Worm (Caenorhabditis elegans) whole organism, late embryonic: ENCODE results near the gene smf-2.
A peak's percentile ranks its signal among the peaks of the same experiment; 100 is the strongest.

Experiments
- C08G9.2 ChIP-seq: sonication (generic microtip); optimal IDR thresholded peaks from 2 replicates; lab custom pipeline; 2016; ENCODE audit warnings: mild to moderate bottlenecking, missing genetic modification characterization, moderate library complexity, missing compliant biosample characterization
- F13H6.1 ChIP-seq: sonication (generic microtip); optimal IDR thresholded peaks from 2 replicates; lab custom pipeline; 2016; ENCODE audit warnings: missing genetic modification characterization, missing compliant biosample characterization
- T23F11.4 ChIP-seq: fragments of 200-800 bp; sonication (Bioruptor generic); optimal IDR thresholded peaks from 2 replicates; lab custom pipeline; 2018; ENCODE audit warnings: mild to moderate bottlenecking, missing genetic modification characterization, missing compliant biosample characterization
- Y22D7AL.16 ChIP-seq: sonication (generic microtip); optimal IDR thresholded peaks from 2 replicates; lab custom pipeline; 2016; ENCODE audit warnings: missing genetic modification characterization, missing compliant biosample characterization
- ceh-18 ChIP-seq: sonication (generic microtip); optimal IDR thresholded peaks from 2 replicates; lab custom pipeline; 2016; ENCODE audit warnings: missing genetic modification characterization, missing compliant biosample characterization
- ceh-19 ChIP-seq: fragments of 200-800 bp; sonication (Bioruptor generic); optimal IDR thresholded peaks from 2 replicates; lab custom pipeline; 2018; ENCODE audit warnings: mild to moderate bottlenecking, missing genetic modification characterization, missing compliant biosample characterization
- ceh-30 ChIP-seq: fragments of 150-350 bp; optimal IDR thresholded peaks from 2 replicates; lab custom pipeline; 2014; ENCODE audit warnings: missing biosample characterization, missing genetic modification characterization
- ceh-31 ChIP-seq: sonication (generic microtip); optimal IDR thresholded peaks from 2 replicates; lab custom pipeline; 2016; ENCODE audit warnings: missing genetic modification characterization, missing compliant biosample characterization
- dve-1 ChIP-seq: sonication (generic microtip); optimal IDR thresholded peaks from 2 replicates; lab custom pipeline; 2017; ENCODE audit warnings: antibody characterized with exemption, mild to moderate bottlenecking, missing genetic modification characterization, missing compliant biosample characterization
- elt-4 ChIP-seq: sonication (generic microtip); optimal IDR thresholded peaks from 2 replicates; lab custom pipeline; 2016; ENCODE audit warnings: missing genetic modification characterization, missing compliant biosample characterization
- fkh-6 ChIP-seq: sonication (generic microtip); optimal IDR thresholded peaks from 2 replicates; lab custom pipeline; 2016; ENCODE audit warnings: missing genetic modification characterization, missing compliant biosample characterization
- hlh-15 ChIP-seq: sonication (generic microtip); optimal IDR thresholded peaks from 2 replicates; lab custom pipeline; 2016; ENCODE audit warnings: missing genetic modification characterization, missing compliant biosample characterization
- hlh-30 ChIP-seq: sonication (generic microtip); optimal IDR thresholded peaks from 2 replicates; lab custom pipeline; 2017; ENCODE audit warnings: antibody characterized with exemption, missing genetic modification characterization, missing compliant biosample characterization; ENCODE audit not compliant: insufficient read depth
- hlh-6 ChIP-seq: sonication (generic microtip); optimal IDR thresholded peaks from 2 replicates; lab custom pipeline; 2016; ENCODE audit warnings: missing genotype, missing genetic modification characterization, missing compliant biosample characterization
- lim-6 ChIP-seq: sonication (generic microtip); optimal IDR thresholded peaks from 2 replicates; lab custom pipeline; 2016; ENCODE audit warnings: missing genetic modification characterization, missing compliant biosample characterization
- mec-3 ChIP-seq: sonication (generic microtip); optimal IDR thresholded peaks from 2 replicates; lab custom pipeline; 2016; ENCODE audit warnings: borderline replicate concordance, missing genetic modification characterization, missing compliant biosample characterization
- nhr-11 ChIP-seq: fragments of 150-350 bp; optimal IDR thresholded peaks from 2 replicates; lab custom pipeline; 2014; ENCODE audit warnings: missing biosample characterization, missing genetic modification characterization
- nhr-232 ChIP-seq: sonication (generic microtip); optimal IDR thresholded peaks from 2 replicates; lab custom pipeline; 2016; ENCODE audit warnings: missing genetic modification characterization, missing compliant biosample characterization
- odd-2 ChIP-seq: sonication (generic microtip); optimal IDR thresholded peaks from 2 replicates; lab custom pipeline; 2017; ENCODE audit warnings: antibody characterized with exemption, mild to moderate bottlenecking, missing genetic modification characterization, missing compliant biosample characterization
- pax-1 ChIP-seq: fragments of 150-350 bp; optimal IDR thresholded peaks from 2 replicates; lab custom pipeline; 2014; ENCODE audit warnings: missing biosample characterization, missing genetic modification characterization
- pha-2 ChIP-seq: sonication (generic microtip); optimal IDR thresholded peaks from 2 replicates; lab custom pipeline; 2017; ENCODE audit warnings: mild to moderate bottlenecking, missing genetic modification characterization, missing compliant biosample characterization
- pqm-1 ChIP-seq: sonication (generic microtip); optimal IDR thresholded peaks from 2 replicates; lab custom pipeline; 2016; ENCODE audit warnings: missing genetic modification characterization, missing compliant biosample characterization
- ref-2 ChIP-seq: sonication (generic microtip); optimal IDR thresholded peaks from 2 replicates; lab custom pipeline; 2016; ENCODE audit warnings: missing genetic modification characterization, missing compliant biosample characterization
- rnt-1 ChIP-seq: sonication (generic microtip); optimal IDR thresholded peaks from 2 replicates; lab custom pipeline; 2016; ENCODE audit warnings: missing genetic modification characterization, missing compliant biosample characterization
- syd-9 ChIP-seq: sonication (generic microtip); optimal IDR thresholded peaks from 2 replicates; lab custom pipeline; 2016; ENCODE audit warnings: mild to moderate bottlenecking, missing genetic modification characterization, moderate library complexity, missing compliant biosample characterization
- tbx-2 ChIP-seq: sonication (generic microtip); optimal IDR thresholded peaks from 2 replicates; lab custom pipeline; 2016; ENCODE audit warnings: missing genetic modification characterization, missing compliant biosample characterization
- tbx-7 ChIP-seq: sonication (generic microtip); optimal IDR thresholded peaks from 2 replicates; lab custom pipeline; 2016; ENCODE audit warnings: missing genotype, missing genetic modification characterization, missing compliant biosample characterization
- ttx-3 ChIP-seq: sonication (generic microtip); optimal IDR thresholded peaks from 2 replicates; lab custom pipeline; 2016; ENCODE audit warnings: missing genetic modification reagents, missing genetic modification characterization, missing compliant biosample characterization
- unc-3 ChIP-seq, 2 experiments: fragments of 200-800 bp in 1 of 2; sonication (Bioruptor generic) in 1 of 2; sonication (generic microtip) in 1 of 2; conservative IDR thresholded peaks in 1 of 2; optimal IDR thresholded peaks in 1 of 2; 2 replicates each; pipeline versions ENCODE4 v1.3.6 to Lab custom; 2016 to 2022; ENCODE audit warnings: missing compliant biosample characterization in 2 of 2, missing genetic modification characterization in 2 of 2, missing genetic modification reagents in 1 of 2
- unc-42 ChIP-seq: sonication (generic microtip); optimal IDR thresholded peaks from 2 replicates; lab custom pipeline; 2016; ENCODE audit warnings: missing genotype, missing genetic modification characterization, missing compliant biosample characterization
- unc-55 ChIP-seq: sonication (generic microtip); optimal IDR thresholded peaks from 2 replicates; lab custom pipeline; 2017; ENCODE audit warnings: missing biosample characterization, missing genetic modification reagents, missing genetic modification characterization

smf-2 gene

ce11 chrX:6741532-6741931, 23.0 kb upstream of the smf-2 start:
- TF ChIP-seq nhr-11 (no peak), hlh-15 (tag; lab: Kevin White, UChicago) (no peak), Y22D7AL.16 (tag; lab: Kevin White, UChicago) (no peak), dve-1 (tag; lab: Kevin White, UChicago) (no peak), ref-2 (no peak), unc-55 (GFP tag; lab: Kevin White, UChicago) (peak; percentile 72), F13H6.1 (tag; lab: Kevin White, UChicago) (no peak), ceh-19 (GFP tag; lab: Kevin White, UChicago) (no peak), pqm-1 (tag; lab: Kevin White, UChicago) (no peak), hlh-30 (tag; lab: Kevin White, UChicago) (peak; percentile 65), syd-9 (tag; lab: Kevin White, UChicago) (no peak), lim-6 (tag; lab: Kevin White, UChicago) (no peak), nhr-232 (tag; lab: Kevin White, UChicago) (no peak), tbx-2 (no peak), T23F11.4 (GFP tag; lab: Kevin White, UChicago) (no peak), pha-2 (no peak)

ce11 chrX:6740983-6741365, 22.5 kb upstream of the smf-2 start:
- TF ChIP-seq pax-1 = no peak
- no peak for TF ChIP-seq C08G9.2 (tag; lab: Kevin White, UChicago)
- peak; percentile 74 for TF ChIP-seq hlh-30 (tag; lab: Kevin White, UChicago)
- peak; percentile 12 for TF ChIP-seq ceh-18

ce11 chrX:6740282-6740982, 21.9 kb upstream of the smf-2 start:
- peak; percentile 6 for TF ChIP-seq ceh-31 (tag; lab: Kevin White, UChicago)
- no peak for TF ChIP-seq elt-4 (tag; lab: Kevin White, UChicago)
- no peak for TF ChIP-seq ttx-3 (tag; lab: Kevin White, UChicago)
- TF ChIP-seq unc-42 = peak; percentile 39
- peak; percentile 3 for TF ChIP-seq ref-2

- peak; percentile 6 for TF ChIP-seq hlh-30 (tag; lab: Kevin White, UChicago)
- no peak for TF ChIP-seq rnt-1 (tag; lab: Kevin White, UChicago)
- peak; percentile 74 for TF ChIP-seq unc-42
Observed at ce11 chrX:6739034-6740008, 20.8 kb upstream of the smf-2 start.

DNA sequence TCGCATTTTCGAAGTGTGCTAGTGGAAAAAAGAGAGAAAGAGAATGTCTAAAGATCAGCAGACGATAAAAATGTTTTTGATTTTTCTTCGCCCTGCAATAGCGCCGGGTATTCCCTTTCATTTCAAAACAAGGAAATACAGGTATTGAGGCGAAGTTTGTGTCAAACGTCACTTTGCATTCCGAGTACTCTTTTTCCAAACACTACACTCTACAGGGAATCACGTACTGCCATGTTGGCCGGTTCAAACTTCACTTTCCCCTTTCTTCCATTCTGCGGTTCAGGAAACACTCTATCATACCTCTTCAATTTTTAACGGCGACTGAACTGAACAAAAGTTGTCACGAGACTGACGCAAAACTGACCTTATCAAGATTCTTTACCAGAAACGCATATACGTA, 20.0 kb upstream of the smf-2 start:
- TF ChIP-seq odd-2 (tag; lab: Kevin White, UChicago) (no peak), syd-9 (tag; lab: Kevin White, UChicago) (no peak), pha-2 (no peak), pax-1 (no peak), fkh-6 (tag; lab: Kevin White, UChicago) (no peak), dve-1 (tag; lab: Kevin White, UChicago) (no peak), unc-42 (no peak), tbx-7 (tag; lab: Kevin White, UChicago) (no peak), unc-3 (GFP tag; conservative IDR thresholded peaks at IDR 0.05; lab: Robert Waterston, UW) (no peak), unc-3 (tag; optimal IDR thresholded peaks at IDR 0.05; lab: Kevin White, UChicago) (no peak), pqm-1 (tag; lab: Kevin White, UChicago) (no peak), F13H6.1 (tag; lab: Kevin White, UChicago) (no peak), nhr-232 (tag; lab: Kevin White, UChicago) (no peak), T23F11.4 (GFP tag; lab: Kevin White, UChicago) (no peak), ceh-30 (tag; lab: Kevin White, UChicago) (no peak), mec-3 (tag; lab: Kevin White, UChicago) (no peak), hlh-6 (tag; lab: Kevin White, UChicago) (no peak)
- TF ChIP-seq, all 69 proteins: peak for 0
